Worm (Caenorhabditis elegans) whole organism, L1 larva: ENCODE results near the gene dnj-2.

ENCODE experiments used
- C04F5.9 ChIP-seq: sonication (generic microtip); optimal IDR thresholded peaks from 2 replicates; lab custom pipeline; 2016; ENCODE audit warnings: missing genetic modification characterization, missing compliant biosample characterization
- C16A3.4 ChIP-seq: fragments of 150-350 bp; optimal IDR thresholded peaks from 2 replicates; lab custom pipeline; 2014; ENCODE audit warnings: missing biosample characterization, missing genetic modification characterization
- C34B4.2 ChIP-seq: sonication (generic microtip); optimal IDR thresholded peaks from 2 replicates; lab custom pipeline; 2017; ENCODE audit warnings: mild to moderate bottlenecking, missing genetic modification characterization, missing compliant biosample characterization
- aha-1 ChIP-seq: fragments of 150-350 bp; optimal IDR thresholded peaks from 2 replicates; lab custom pipeline; 2014; ENCODE audit warnings: missing biosample characterization, missing genetic modification characterization
- alr-1 ChIP-seq: fragments of 200-800 bp; sonication (Bioruptor generic); optimal IDR thresholded peaks from 2 replicates; lab custom pipeline; 2018; ENCODE audit warnings: borderline replicate concordance, mild to moderate bottlenecking, missing genetic modification characterization, missing compliant biosample characterization
- blmp-1 ChIP-seq: fragments of 150-350 bp; optimal IDR thresholded peaks from 2 replicates; lab custom pipeline; 2014; ENCODE audit warnings: missing biosample characterization, missing genetic modification characterization
- ceh-63 ChIP-seq: fragments of 200-800 bp; sonication (Bioruptor generic); optimal IDR thresholded peaks from 2 replicates; lab custom pipeline; 2018; ENCODE audit warnings: mild to moderate bottlenecking, missing genetic modification characterization, missing compliant biosample characterization
- ceh-82 ChIP-seq, 3 experiments: fragments of 150-350 bp in 1 of 3; sonication (generic microtip) in 2 of 3; optimal IDR thresholded peaks; 2 replicates each; lab custom pipeline; 2014 to 2017; ENCODE audit warnings: missing biosample characterization in 3 of 3, missing genetic modification characterization in 3 of 3
- ceh-90 ChIP-seq: sonication (generic microtip); optimal IDR thresholded peaks from 2 replicates; lab custom pipeline; 2016; ENCODE audit warnings: missing genetic modification characterization, missing compliant biosample characterization
- dsc-1 ChIP-seq: sonication (generic microtip); optimal IDR thresholded peaks from 2 replicates; lab custom pipeline; 2016; ENCODE audit warnings: mild to moderate bottlenecking, missing genetic modification characterization, missing compliant biosample characterization
- efl-1 ChIP-seq, 4 experiments: fragments of 150-350 bp; optimal IDR thresholded peaks in 3 of 4; peaks in 1 of 4; 1 replicate in 1 of 4; 2 replicates in 3 of 4; lab custom pipeline; 2014; ENCODE audit warnings: missing biosample characterization in 2 of 4, missing genetic modification characterization in 2 of 4, missing genetic modification reagents in 2 of 4
- efl-3 ChIP-seq: fragments of 200-800 bp; sonication (Bioruptor generic); optimal IDR thresholded peaks from 2 replicates; lab custom pipeline; 2018; ENCODE audit warnings: mild to moderate bottlenecking, missing genetic modification characterization, missing compliant biosample characterization
- egl-13 ChIP-seq: sonication (generic microtip); optimal IDR thresholded peaks from 2 replicates; lab custom pipeline; 2016; ENCODE audit warnings: missing genotype, missing genetic modification reagents, missing genetic modification characterization, missing compliant biosample characterization
- egl-27 ChIP-seq, 2 experiments: fragments of 150-350 bp in 1 of 2; sonication (generic microtip); optimal IDR thresholded peaks; 3 replicates each; lab custom pipeline; 2017 to 2018; ENCODE audit warnings: missing biosample characterization in 2 of 2, missing genetic modification characterization in 2 of 2, missing genetic modification reagents in 2 of 2
- elt-3 ChIP-seq, 6 experiments: fragments of 150-350 bp in 1 of 6; sonication (generic microtip); optimal IDR thresholded peaks; 2 replicates each; lab custom pipeline; 2017 to 2018; ENCODE audit warnings: missing biosample characterization in 6 of 6, missing genetic modification characterization in 6 of 6, inconsistent platforms in 1 of 6
- fkh-10 ChIP-seq: sonication (generic microtip); optimal IDR thresholded peaks from 2 replicates; lab custom pipeline; 2017; ENCODE audit warnings: missing biosample characterization, missing genetic modification reagents, missing genetic modification characterization
- fkh-4 ChIP-seq: sonication (generic microtip); optimal IDR thresholded peaks from 2 replicates; lab custom pipeline; 2016; ENCODE audit warnings: missing compliant biosample characterization, missing genetic modification characterization, borderline replicate concordance
- fkh-8 ChIP-seq: sonication (generic microtip); optimal IDR thresholded peaks from 2 replicates; lab custom pipeline; 2016; ENCODE audit warnings: mild to moderate bottlenecking, missing genetic modification characterization, missing compliant biosample characterization
- fos-1 ChIP-seq: fragments of 150-350 bp; optimal IDR thresholded peaks from 2 replicates; lab custom pipeline; 2014; ENCODE audit warnings: missing biosample characterization, missing genetic modification characterization
- grh-1 ChIP-seq: fragments of 200-800 bp; sonication (Bioruptor generic); IDR thresholded peaks from 2 replicates; pipeline ENCODE4 v1.3.6; 2022; ENCODE audit warnings: missing genetic modification reagents, missing genetic modification characterization, missing compliant biosample characterization
- hlh-17 ChIP-seq: fragments of 200-800 bp; sonication (Bioruptor generic); optimal IDR thresholded peaks from 2 replicates; lab custom pipeline; 2018; ENCODE audit warnings: missing genetic modification characterization, mild to moderate bottlenecking, missing compliant biosample characterization, moderate library complexity, borderline replicate concordance
- hlh-4 ChIP-seq: sonication (generic microtip); optimal IDR thresholded peaks from 2 replicates; lab custom pipeline; 2016; ENCODE audit warnings: mild to moderate bottlenecking, missing genetic modification characterization, missing compliant biosample characterization
- irx-1 ChIP-seq: sonication (generic microtip); optimal IDR thresholded peaks from 2 replicates; lab custom pipeline; 2016; ENCODE audit warnings: missing genetic modification characterization, missing compliant biosample characterization
- isw-1 ChIP-seq: fragments of 200-800 bp; sonication (Bioruptor generic); IDR thresholded peaks from 2 replicates; pipeline ENCODE4 v1.3.6; 2022; ENCODE audit warnings: missing genetic modification characterization, missing compliant biosample characterization
- lin-14 ChIP-seq: fragments of 200-800 bp; sonication (Bioruptor generic); optimal IDR thresholded peaks from 2 replicates; lab custom pipeline; 2018; ENCODE audit warnings: mild to moderate bottlenecking, missing genetic modification characterization, moderate library complexity, missing compliant biosample characterization
- lin-15B ChIP-seq: fragments of 150-350 bp; sonication (generic microtip); optimal IDR thresholded peaks from 3 replicates; lab custom pipeline; 2014; ENCODE audit warnings: missing biosample characterization, missing genetic modification characterization
- lin-35 ChIP-seq, 2 experiments: fragments of 150-350 bp; optimal IDR thresholded peaks; 2 replicates each; lab custom pipeline; 2014; ENCODE audit warnings: missing biosample characterization in 2 of 2, missing genetic modification characterization in 2 of 2, missing genetic modification reagents in 2 of 2
- lir-3 ChIP-seq: sonication (generic microtip); optimal IDR thresholded peaks from 2 replicates; lab custom pipeline; 2016; ENCODE audit warnings: mild to moderate bottlenecking, missing genetic modification characterization, moderate library complexity, missing compliant biosample characterization; ENCODE audit not compliant: poor library complexity
- lsy-2 ChIP-seq, 2 experiments: fragments of 150-350 bp; optimal IDR thresholded peaks; 2 replicates each; lab custom pipeline; 2014; ENCODE audit warnings: missing biosample characterization in 2 of 2, missing genetic modification characterization in 2 of 2
- mdl-1 ChIP-seq, 2 experiments: fragments of 150-350 bp; optimal IDR thresholded peaks; 2 replicates each; lab custom pipeline; 2014 to 2017; ENCODE audit warnings: missing biosample characterization in 2 of 2, missing genetic modification characterization in 2 of 2, inconsistent platforms in 1 of 2
- mef-2 ChIP-seq: fragments of 150-350 bp; optimal IDR thresholded peaks from 2 replicates; lab custom pipeline; 2014; ENCODE audit warnings: missing biosample characterization, missing genetic modification characterization
- mep-1 ChIP-seq: fragments of 150-350 bp; optimal IDR thresholded peaks from 2 replicates; lab custom pipeline; 2014; ENCODE audit warnings: missing biosample characterization, missing genetic modification characterization
- nhr-19 ChIP-seq: fragments of 200-800 bp; sonication (Bioruptor generic); conservative IDR thresholded peaks from 2 replicates; pipeline ENCODE4 v1.3.6; 2022; ENCODE audit warnings: missing genetic modification characterization, missing compliant biosample characterization
- nhr-20 ChIP-seq: sonication (generic microtip); optimal IDR thresholded peaks from 2 replicates; lab custom pipeline; 2016; ENCODE audit warnings: mild to moderate bottlenecking, missing genetic modification characterization, missing compliant biosample characterization
- nhr-47 ChIP-seq: sonication (generic microtip); optimal IDR thresholded peaks from 2 replicates; lab custom pipeline; 2016; ENCODE audit warnings: mild to moderate bottlenecking, missing genetic modification characterization, moderate library complexity, missing compliant biosample characterization
- nhr-76 ChIP-seq: sonication (generic microtip); optimal IDR thresholded peaks from 2 replicates; lab custom pipeline; 2017; ENCODE audit warnings: missing biosample characterization, missing genetic modification characterization
- nhr-77 ChIP-seq: fragments of 150-350 bp; optimal IDR thresholded peaks from 2 replicates; lab custom pipeline; 2014; ENCODE audit warnings: missing biosample characterization, missing genetic modification characterization
- nhr-90 ChIP-seq: sonication (generic microtip); optimal IDR thresholded peaks from 2 replicates; lab custom pipeline; 2016; ENCODE audit warnings: mild to moderate bottlenecking, missing genetic modification characterization, missing compliant biosample characterization; ENCODE audit not compliant: poor library complexity
- pag-3 ChIP-seq: sonication (generic microtip); optimal IDR thresholded peaks from 2 replicates; lab custom pipeline; 2017; ENCODE audit warnings: missing genetic modification characterization, mild to moderate bottlenecking, missing compliant biosample characterization, antibody characterized with exemption, borderline replicate concordance; ENCODE audit not compliant: insufficient read depth
- pax-3 ChIP-seq: fragments of 200-800 bp; sonication (Bioruptor generic); optimal IDR thresholded peaks from 2 replicates; lab custom pipeline; 2018; ENCODE audit warnings: mild to moderate bottlenecking, missing genetic modification characterization, moderate library complexity, missing compliant biosample characterization
- skn-1 ChIP-seq: fragments of 150-350 bp; optimal IDR thresholded peaks from 2 replicates; lab custom pipeline; 2014; ENCODE audit warnings: missing biosample characterization, missing genetic modification characterization
- snpc-4 ChIP-seq: fragments of 150-350 bp; optimal IDR thresholded peaks from 2 replicates; lab custom pipeline; 2014; ENCODE audit warnings: missing biosample characterization, missing genetic modification characterization
- snu-23 ChIP-seq: sonication (generic microtip); optimal IDR thresholded peaks from 2 replicates; lab custom pipeline; 2016; ENCODE audit warnings: missing genetic modification characterization, missing compliant biosample characterization
- sox-4 ChIP-seq: sonication (generic microtip); optimal IDR thresholded peaks from 2 replicates; lab custom pipeline; 2016; ENCODE audit warnings: missing genetic modification characterization, missing compliant biosample characterization
- swsn-7 ChIP-seq: sonication (generic microtip); optimal IDR thresholded peaks from 2 replicates; lab custom pipeline; 2016; ENCODE audit warnings: missing genetic modification characterization, missing compliant biosample characterization
- tbx-2 ChIP-seq: sonication (generic microtip); optimal IDR thresholded peaks from 2 replicates; lab custom pipeline; 2016; ENCODE audit warnings: missing genetic modification characterization, missing compliant biosample characterization
- unc-130 ChIP-seq: fragments of 150-350 bp; optimal IDR thresholded peaks from 2 replicates; lab custom pipeline; 2017; ENCODE audit warnings: missing biosample characterization, missing genetic modification characterization, inconsistent platforms
- unc-30 ChIP-seq: sonication (generic microtip); optimal IDR thresholded peaks from 2 replicates; lab custom pipeline; 2017; ENCODE audit warnings: missing biosample characterization, missing genetic modification characterization
- unc-62 ChIP-seq: fragments of 150-350 bp; optimal IDR thresholded peaks from 2 replicates; lab custom pipeline; 2014; ENCODE audit warnings: missing biosample characterization, missing genetic modification reagents, missing genetic modification characterization
- unc-86 ChIP-seq: sonication (generic microtip); optimal IDR thresholded peaks from 2 replicates; lab custom pipeline; 2016; ENCODE audit warnings: missing genetic modification characterization, missing compliant biosample characterization
- ztf-11 ChIP-seq, 2 experiments: sonication (generic microtip); optimal IDR thresholded peaks; 2 replicates each; lab custom pipeline; 2016 to 2017; ENCODE audit warnings: missing genetic modification characterization in 2 of 2, missing biosample characterization in 1 of 2, missing compliant biosample characterization in 1 of 2
- ztf-4 ChIP-seq: fragments of 150-350 bp; optimal IDR thresholded peaks from 2 replicates; lab custom pipeline; 2014; ENCODE audit warnings: missing biosample characterization, missing genetic modification characterization

dnj-2 gene

ce11 chrIV:11314885-11315284, 1.1 kb upstream of the dnj-2 start, which contains the start of the genes B0035.3, B0035.22 and pfd-4:
Gene B0035.3, minus strand, starts transcription at chrIV:11314998.
Gene B0035.22, plus strand, starts transcription at chrIV:11315153.
Gene pfd-4, plus strand, starts transcription at chrIV:11315207.
- TF ChIP-seq lin-15B (peak; percentile 77), lin-14 (GFP tag; lab: Kevin White, UChicago) (peak; percentile 74), lin-35 (GFP tag; optimal IDR thresholded peaks at IDR 0.05; lab: Kevin White, UChicago) (peak; percentile 35 to 50), egl-27 (tag; optimal IDR thresholded peaks at IDR 0.05; lab: Kevin White, UChicago) (no peak), C04F5.9 (tag; lab: Kevin White, UChicago) (peak; percentile 73), unc-30 (no peak), C16A3.4 (tag; lab: Kevin White, UChicago) (peak; percentile 33), fkh-8 (tag; lab: Kevin White, UChicago) (peak; percentile 39), ztf-11 (tag; optimal IDR thresholded peaks at IDR 0.05; lab: Kevin White, UChicago) (peak in 1 of 2 experiments; percentile 83), isw-1 (GFP tag; lab: Robert Waterston, UW) (no peak), ceh-90 (tag; lab: Kevin White, UChicago) (peak; percentile 87), ceh-63 (no peak), alr-1 (tag; lab: Kevin White, UChicago) (no peak), egl-13 (peak; percentile 70), ztf-4 (tag; lab: Kevin White, UChicago) (no peak), pax-3 (tag; lab: Kevin White, UChicago) (peak; percentile 73), dsc-1 (tag; lab: Kevin White, UChicago) (peak; percentile 80), nhr-47 (tag; lab: Kevin White, UChicago) (peak; percentile 82), nhr-19 (peak; percentile 58), unc-86 (peak; percentile 49), efl-1 (optimal IDR thresholded peaks at IDR 0.05; lab: Kevin White, UChicago) (peak; percentile 14 to 60), efl-1 (GFP tag; optimal IDR thresholded peaks at IDR 0.05 in 1 of 2; lab: Kevin White, UChicago) (peak; percentile 45 to 73), efl-3 (no peak), nhr-76 (no peak), swsn-7 (peak; percentile 77), fkh-4 (tag; lab: Kevin White, UChicago) (peak; percentile 84), blmp-1 (tag; lab: Kevin White, UChicago) (peak; percentile 39), lir-3 (tag; lab: Kevin White, UChicago) (peak; percentile 90), mef-2 (tag; lab: Kevin White, UChicago) (no peak), irx-1 (peak; percentile 83), grh-1 (GFP tag; lab: Robert Waterston, UW) (no peak), hlh-4 (tag; lab: Kevin White, UChicago) (no peak), snu-23 (GFP tag; lab: Kevin White, UChicago) (peak; percentile 76), elt-3 (tag; optimal IDR thresholded peaks at IDR 0.05; lab: Kevin White, UChicago) (peak in 2 of 6 experiments; percentile 16 to 54), fos-1 (tag; lab: Kevin White, UChicago) (peak; percentile 11), unc-62 (no peak), hlh-17 (GFP tag; lab: Kevin White, UChicago) (no peak), pag-3 (tag; lab: Kevin White, UChicago) (no peak), aha-1 (tag; lab: Kevin White, UChicago) (no peak), tbx-2 (tag; lab: Kevin White, UChicago) (peak; percentile 82), unc-130 (tag; lab: Kevin White, UChicago) (peak; percentile 45), nhr-20 (tag; lab: Kevin White, UChicago) (peak; percentile 70), fkh-10 (no peak), nhr-90 (tag; lab: Kevin White, UChicago) (peak; percentile 86), mep-1 (tag; lab: Kevin White, UChicago) (peak; percentile 66), lsy-2 (tag; optimal IDR thresholded peaks at IDR 0.05; lab: Kevin White, UChicago) (peak; percentile 70 to 79), sox-4 (tag; lab: Kevin White, UChicago) (peak; percentile 67), snpc-4 (tag; lab: Kevin White, UChicago) (peak; percentile 44), nhr-77 (tag; lab: Kevin White, UChicago) (no peak), mdl-1 (tag; optimal IDR thresholded peaks at IDR 0.05; lab: Kevin White, UChicago) (peak in 1 of 2 experiments; percentile 3), C34B4.2 (no peak), skn-1 (no peak), ceh-82 (tag; optimal IDR thresholded peaks at IDR 0.05; lab: Kevin White, UChicago) (peak in 1 of 3 experiments; percentile 30)
